Worm (Caenorhabditis elegans) whole organism, young adult: ENCODE measurements around the gene F52E1.5.

Source experiments
- ceh-40 ChIP-seq: fragments of 200-800 bp; sonication (Bioruptor generic); IDR thresholded peaks from 2 replicates; pipeline ENCODE4 v1.3.6; 2022; ENCODE audit warnings: missing genetic modification characterization, missing compliant biosample characterization
- madf-3 ChIP-seq: fragments of 200-800 bp; sonication (Bioruptor generic); IDR thresholded peaks from 2 replicates; pipeline ENCODE4 v1.3.6; 2022; ENCODE audit warnings: missing genetic modification reagents, missing genetic modification characterization, missing compliant biosample characterization
- rcor-1 ChIP-seq: fragments of 200-800 bp; sonication (Bioruptor generic); IDR thresholded peaks from 2 replicates; pipeline ENCODE4 v1.3.6; 2022; ENCODE audit warnings: missing genetic modification reagents, missing genetic modification characterization, missing compliant biosample characterization
- sdz-38 ChIP-seq: sonication (generic microtip); optimal IDR thresholded peaks from 2 replicates; lab custom pipeline; 2016; ENCODE audit warnings: missing genotype, missing genetic modification characterization, missing compliant biosample characterization
- tbx-9 ChIP-seq: sonication (generic microtip); optimal IDR thresholded peaks from 2 replicates; lab custom pipeline; 2016; ENCODE audit warnings: borderline replicate concordance, missing genetic modification characterization, inconsistent platforms, missing compliant biosample characterization
- ztf-28 ChIP-seq: fragments of 200-800 bp; sonication (Bioruptor generic); IDR thresholded peaks from 2 replicates; pipeline ENCODE4 v1.3.6; 2022; ENCODE audit warnings: missing genetic modification reagents, missing genetic modification characterization, missing compliant biosample characterization

DNA sequence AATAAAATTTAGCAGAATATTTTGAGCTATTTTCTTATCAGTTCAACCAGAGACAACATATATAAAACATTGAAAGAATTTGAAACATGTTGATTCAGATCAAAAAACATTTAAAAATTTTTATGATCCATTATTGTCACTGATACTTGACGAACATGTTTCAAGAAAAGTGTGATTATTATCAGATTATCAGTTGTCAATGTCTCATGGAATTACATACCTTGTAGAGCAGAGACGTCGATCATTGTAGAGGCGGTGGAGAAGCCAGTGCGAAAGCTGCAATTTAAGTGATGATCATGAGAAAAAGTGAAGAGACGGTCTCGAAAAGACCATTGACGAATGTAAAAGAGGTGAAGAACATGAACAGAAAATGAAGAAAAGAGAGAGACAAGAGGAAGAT is 23.1 kb downstream of the F52E1.5 start, which contains the start of gene F52E1.9:
- no peak for TF ChIP-seq sdz-38 (tag; lab: Kevin White, UChicago)
- no peak for TF ChIP-seq rcor-1 (GFP tag; lab: Robert Waterston, UW)
- no peak for TF ChIP-seq ceh-40 (GFP tag; lab: Robert Waterston, UW)
- no peak for TF ChIP-seq tbx-9
- no peak for TF ChIP-seq ztf-28 (GFP tag; lab: Robert Waterston, UW)
- TF ChIP-seq madf-3: no peak
